Fruit fly (Drosophila melanogaster) whole organism, embryonic: ENCODE measurements around the gene CG6136.

Experiments used
- Ada2b ChIP-seq: fragments of 200-800 bp; sonication (Bioruptor generic); IDR thresholded peaks from 2 replicates; pipeline ENCODE4 v1.3.6; 2022; ENCODE audit warnings: missing biosample characterization, missing genetic modification characterization
- Aef1 ChIP-seq: fragments of 200-800 bp; sonication (Bioruptor generic); IDR thresholded peaks from 3 replicates; pipeline ENCODE4 v1.3.6; 2022; ENCODE audit warnings: missing biosample characterization, missing genetic modification characterization
- Antp ChIP-seq: fragments of 200-800 bp; sonication (Bioruptor generic); optimal IDR thresholded peaks from 3 replicates; lab custom pipeline; 2016; ENCODE audit warnings: missing biosample characterization, missing genetic modification characterization
- Atf-2 ChIP-seq: fragments of 200-800 bp; sonication (Bioruptor generic); optimal IDR thresholded peaks from 2 replicates; lab custom pipeline; 2016; ENCODE audit warnings: missing biosample characterization, missing genetic modification characterization
- CG10274 ChIP-seq: fragments of 200-800 bp; sonication (Bioruptor generic); optimal IDR thresholded peaks from 3 replicates; lab custom pipeline; 2017; ENCODE audit warnings: missing biosample characterization, mild to moderate bottlenecking, missing genetic modification characterization
- CG11456 ChIP-seq: fragments of 200-800 bp; sonication (Bioruptor generic); IDR thresholded peaks from 3 replicates; pipeline ENCODE4 v1.3.6; 2022; ENCODE audit warnings: missing biosample characterization, missing genetic modification characterization
- CG11560 ChIP-seq: fragments of 200-800 bp; sonication (Bioruptor generic); IDR thresholded peaks from 3 replicates; pipeline ENCODE4 v1.3.6; 2022; ENCODE audit warnings: missing biosample characterization, missing genetic modification characterization
- CG12299 ChIP-seq: fragments of 200-800 bp; sonication (Bioruptor generic); optimal IDR thresholded peaks from 2 replicates; lab custom pipeline; 2018; ENCODE audit warnings: missing biosample characterization, mild to moderate bottlenecking, missing genetic modification characterization
- CG14441 ChIP-seq: fragments of 200-800 bp; sonication (Bioruptor generic); IDR thresholded peaks from 2 replicates; pipeline ENCODE4 v1.3.6; 2022; ENCODE audit warnings: missing biosample characterization, missing genetic modification characterization
- CG14965 ChIP-seq: fragments of 200-800 bp; sonication (Bioruptor generic); optimal IDR thresholded peaks from 2 replicates; lab custom pipeline; 2016; ENCODE audit warnings: missing biosample characterization, missing genetic modification characterization, borderline replicate concordance
- CG1832 ChIP-seq: fragments of 200-800 bp; sonication (Bioruptor generic); optimal IDR thresholded peaks from 2 replicates; lab custom pipeline; 2017; ENCODE audit warnings: missing biosample characterization, mild to moderate bottlenecking, missing genetic modification characterization, inconsistent platforms
- CG30020 ChIP-seq: fragments of 200-800 bp; optimal IDR thresholded peaks from 2 replicates; lab custom pipeline; 2019; ENCODE audit warnings: missing biosample characterization, mild to moderate bottlenecking, missing genetic modification characterization, moderate library complexity
- CG32767 ChIP-seq: fragments of 200-800 bp; sonication (Bioruptor generic); IDR thresholded peaks from 2 replicates; pipeline ENCODE4 v1.3.6; 2022; ENCODE audit warnings: missing biosample characterization, missing genetic modification characterization
- CG34422 ChIP-seq: fragments of 200-800 bp; sonication (Bioruptor generic); IDR thresholded peaks from 3 replicates; pipeline ENCODE4 v1.3.6; 2022; ENCODE audit warnings: missing biosample characterization, missing genetic modification characterization
- CG3838 ChIP-seq: fragments of 200-800 bp; sonication (Bioruptor generic); optimal IDR thresholded peaks from 3 replicates; lab custom pipeline; 2016; ENCODE audit warnings: missing biosample characterization, missing genetic modification characterization
- CG3847 ChIP-seq: fragments of 200-800 bp; sonication (Bioruptor generic); IDR thresholded peaks from 2 replicates; pipeline ENCODE4 v1.3.6; 2022; ENCODE audit warnings: missing biosample characterization, missing genetic modification characterization
- CG4282 ChIP-seq: fragments of 200-800 bp; sonication (Bioruptor generic); optimal IDR thresholded peaks from 2 replicates; lab custom pipeline; 2016; ENCODE audit warnings: missing biosample characterization, missing genetic modification characterization
- CG7372 ChIP-seq: fragments of 200-800 bp; sonication (Bioruptor generic); IDR thresholded peaks from 2 replicates; pipeline ENCODE4 v1.3.6; 2022; ENCODE audit warnings: missing biosample characterization, missing genetic modification characterization
- D19A ChIP-seq: fragments of 200-800 bp; optimal IDR thresholded peaks from 3 replicates; lab custom pipeline; 2019; ENCODE audit warnings: missing biosample characterization, mild to moderate bottlenecking, missing genetic modification characterization, moderate library complexity
- D19B ChIP-seq: fragments of 200-800 bp; sonication (Bioruptor generic); optimal IDR thresholded peaks from 2 replicates; lab custom pipeline; 2017; ENCODE audit warnings: missing biosample characterization, mild to moderate bottlenecking, missing genetic modification characterization
- Dref ChIP-seq: fragments of 200-800 bp; sonication (Bioruptor generic); IDR thresholded peaks from 2 replicates; pipeline ENCODE4 v1.3.6; 2022; ENCODE audit warnings: missing biosample characterization, missing genetic modification characterization
- Gug ChIP-seq: fragments of 200-800 bp; sonication (Bioruptor generic); IDR thresholded peaks from 4 replicates; pipeline ENCODE4 v1.3.6; 2022; ENCODE audit warnings: missing biosample characterization, missing genetic modification characterization
- HHEX ChIP-seq: fragments of 200-800 bp; sonication (Bioruptor generic); optimal IDR thresholded peaks from 3 replicates; lab custom pipeline; 2017; ENCODE audit warnings: missing biosample characterization, mild to moderate bottlenecking, missing genetic modification characterization, missing genetic modification reagents
- HLH4C ChIP-seq: fragments of 200-800 bp; sonication (Bioruptor generic); IDR thresholded peaks from 3 replicates; pipeline ENCODE4 v1.3.6; 2022; ENCODE audit warnings: missing biosample characterization, missing genetic modification characterization; ENCODE audit not compliant: partially characterized antibody
- Kr ChIP-seq: fragments of 200-800 bp; sonication (Bioruptor generic); optimal IDR thresholded peaks from 2 replicates; lab custom pipeline; 2017; ENCODE audit warnings: missing biosample characterization, mild to moderate bottlenecking, missing genetic modification characterization
- Lpt ChIP-seq: fragments of >200 bp; optimal IDR thresholded peaks from 2 replicates; lab custom pipeline; 2018; ENCODE audit warnings: missing biosample characterization, missing genetic modification characterization
- Trl ChIP-seq, 3 experiments: fragments of >200 bp in 2 of 3; fragments of 200-800 bp in 1 of 3; sonication (Bioruptor generic) in 1 of 3; optimal IDR thresholded peaks; 2 replicates in 1 of 3; 3 replicates in 2 of 3; lab custom pipeline; 2016 to 2017; ENCODE audit warnings: missing biosample characterization in 1 of 3, missing genetic modification characterization in 1 of 3
- bbx ChIP-seq: fragments of 200-800 bp; sonication (Bioruptor generic); IDR thresholded peaks from 2 replicates; pipeline ENCODE4 v1.3.6; 2022; ENCODE audit warnings: missing biosample characterization, missing genetic modification characterization; ENCODE audit not compliant: partially characterized antibody
- btn ChIP-seq: fragments of 200-800 bp; sonication (Bioruptor generic); optimal IDR thresholded peaks from 2 replicates; lab custom pipeline; 2016; ENCODE audit warnings: missing biosample characterization, missing genetic modification characterization
- cas ChIP-seq: fragments of 200-800 bp; sonication (Bioruptor generic); IDR thresholded peaks from 2 replicates; pipeline ENCODE4 v1.3.6; 2022; ENCODE audit warnings: missing biosample characterization, missing genetic modification characterization
- crc ChIP-seq: fragments of 200-800 bp; sonication (Bioruptor generic); optimal IDR thresholded peaks from 2 replicates; lab custom pipeline; 2016; ENCODE audit warnings: missing biosample characterization, missing genetic modification characterization
- crp ChIP-seq, 2 experiments: fragments of 200-800 bp; sonication (Bioruptor generic); optimal IDR thresholded peaks; 2 replicates in 1 of 2; 3 replicates in 1 of 2; lab custom pipeline; 2017; ENCODE audit warnings: missing biosample characterization in 2 of 2, missing genetic modification characterization in 2 of 2, mild to moderate bottlenecking in 1 of 2, moderate library complexity in 1 of 2
- danr ChIP-seq: fragments of 200-800 bp; sonication (Bioruptor generic); IDR thresholded peaks from 2 replicates; pipeline ENCODE4 v1.3.6; 2022; ENCODE audit warnings: missing biosample characterization, missing genetic modification characterization
- disco-r ChIP-seq: fragments of 200-800 bp; sonication (Bioruptor generic); optimal IDR thresholded peaks from 2 replicates; lab custom pipeline; 2016; ENCODE audit warnings: missing biosample characterization, missing genetic modification characterization
- fd96Cb ChIP-seq: fragments of 200-800 bp; sonication (Bioruptor generic); optimal IDR thresholded peaks from 2 replicates; lab custom pipeline; 2018; ENCODE audit warnings: missing biosample characterization, mild to moderate bottlenecking, missing genetic modification characterization, moderate library complexity
- gcm2 ChIP-seq: fragments of 200-800 bp; sonication (Bioruptor generic); optimal IDR thresholded peaks from 2 replicates; lab custom pipeline; 2016; ENCODE audit warnings: missing biosample characterization, missing genetic modification characterization
- gro ChIP-seq: fragments of 200-800 bp; sonication (Bioruptor generic); optimal IDR thresholded peaks from 2 replicates; lab custom pipeline; 2016; ENCODE audit warnings: missing biosample characterization, missing genetic modification characterization
- gsb ChIP-seq: fragments of 200-800 bp; sonication (Bioruptor generic); IDR thresholded peaks from 2 replicates; pipeline ENCODE4 v1.3.6; 2022; ENCODE audit warnings: missing biosample characterization, missing genetic modification characterization
- gt ChIP-seq: fragments of 200-800 bp; sonication (Bioruptor generic); IDR thresholded peaks from 2 replicates; pipeline ENCODE4 v1.3.6; 2022; ENCODE audit warnings: missing biosample characterization, missing genetic modification characterization
- her ChIP-seq: fragments of 200-800 bp; sonication (Bioruptor generic); optimal IDR thresholded peaks from 2 replicates; lab custom pipeline; 2016; ENCODE audit warnings: missing biosample characterization, missing genetic modification characterization
- ind ChIP-seq: fragments of 200-800 bp; sonication (Bioruptor generic); optimal IDR thresholded peaks from 3 replicates; lab custom pipeline; 2016; ENCODE audit warnings: missing biosample characterization, missing genetic modification characterization
- jigr1 ChIP-seq: fragments of 200-800 bp; sonication (Bioruptor generic); IDR thresholded peaks from 3 replicates; pipeline ENCODE4 v1.3.6; 2022; ENCODE audit warnings: missing biosample characterization, missing genetic modification characterization
- mirr ChIP-seq: fragments of 200-800 bp; sonication (Bioruptor generic); optimal IDR thresholded peaks from 3 replicates; lab custom pipeline; 2018; ENCODE audit warnings: missing biosample characterization, mild to moderate bottlenecking, missing genetic modification characterization
- mld ChIP-seq: fragments of 200-800 bp; sonication (Bioruptor generic); IDR thresholded peaks from 3 replicates; pipeline ENCODE4 v1.3.6; 2022; ENCODE audit warnings: missing biosample characterization, missing genetic modification characterization; ENCODE audit not compliant: partially characterized antibody
- sens ChIP-seq: fragments of 200-800 bp; sonication (Bioruptor generic); peaks from one replicate; lab custom pipeline; 2016; ENCODE audit warnings: missing biosample characterization, missing genetic modification characterization
- ssp ChIP-seq: fragments of 200-800 bp; sonication (Bioruptor generic); IDR thresholded peaks from 2 replicates; pipeline ENCODE4 v1.3.6; 2022; ENCODE audit warnings: missing biosample characterization, missing genetic modification characterization
- stc ChIP-seq: fragments of 200-800 bp; sonication (Bioruptor generic); IDR thresholded peaks from 2 replicates; pipeline ENCODE4 v1.3.6; 2022; ENCODE audit warnings: missing biosample characterization, missing genetic modification characterization
- twi ChIP-seq: fragments of 200-800 bp; optimal IDR thresholded peaks from 2 replicates; lab custom pipeline; 2019; ENCODE audit warnings: missing biosample characterization, mild to moderate bottlenecking, missing genetic modification characterization, moderate library complexity
- zen2 ChIP-seq: fragments of 200-800 bp; sonication (Bioruptor generic); IDR thresholded peaks from 3 replicates; pipeline ENCODE4 v1.3.6; 2022; ENCODE audit warnings: missing biosample characterization, missing genetic modification characterization; ENCODE audit not compliant: partially characterized antibody
- zfh1 ChIP-seq: fragments of 200-800 bp; sonication (Bioruptor generic); IDR thresholded peaks from 3 replicates; pipeline ENCODE4 v1.3.6; 2022; ENCODE audit warnings: missing biosample characterization, missing genetic modification characterization

CG6136 gene

dm6 chr3R:15408131-15408731 lies 36.2 kb upstream of the CG6136 start, which contains the start of gene Atx2:
Gene Atx2 (plus strand): TSS chr3R:15408423.
- no peak for TF ChIP-seq Trl (optimal IDR thresholded peaks at IDR 0.05; lab: Kevin White, UChicago)
- TF ChIP-seq Trl (GFP tag; optimal IDR thresholded peaks at IDR 0.05; lab: Kevin White, UChicago) = peak; percentile 24
- peak; percentile 98 for TF ChIP-seq Dref (GFP tag; lab: Robert Waterston, UW)
- no peak for TF ChIP-seq CG10274
- no peak for TF ChIP-seq D19B
- TF ChIP-seq Atf-2 (GFP tag; lab: Kevin White, UChicago) = peak; percentile 4
- no peak for TF ChIP-seq gcm2 (GFP tag; lab: Kevin White, UChicago)
- no peak for TF ChIP-seq CG32767 (GFP tag; lab: Robert Waterston, UW)
- TF ChIP-seq ind (GFP tag; lab: Kevin White, UChicago) = no peak
- TF ChIP-seq CG1832 (GFP tag; lab: Kevin White, UChicago) = no peak
- TF ChIP-seq CG34422 (GFP tag; lab: Robert Waterston, UW) = no peak; the same call in 2 of the 3 replicates
- TF ChIP-seq twi (tag; lab: Kevin White, UChicago) = no peak
- TF ChIP-seq sens (GFP tag; lab: Kevin White, UChicago) = peak; percentile 76
- no peak for TF ChIP-seq danr (GFP tag; lab: Robert Waterston, UW)
- no peak for TF ChIP-seq gsb (GFP tag; lab: Robert Waterston, UW)
- TF ChIP-seq zen2 (GFP tag; lab: Robert Waterston, UW) = peak; percentile 87
- TF ChIP-seq btn (GFP tag; lab: Kevin White, UChicago) = no peak
- peak; percentile 27 for TF ChIP-seq CG30020 (tag; lab: Kevin White, UChicago)
- no peak for TF ChIP-seq CG14965 (GFP tag; lab: Kevin White, UChicago)
- TF ChIP-seq CG12299 = no peak
- peak; percentile 24; the same call in 1 of the 3 replicates for TF ChIP-seq Aef1 (GFP tag; lab: Robert Waterston, UW)
- peak; percentile 58; the same call in 2 of the 3 replicates for TF ChIP-seq zfh1 (GFP tag; lab: Robert Waterston, UW)
- peak; percentile 30; the same call in 1 of the 4 replicates for TF ChIP-seq Gug (GFP tag; lab: Robert Waterston, UW)
- no peak for TF ChIP-seq CG14441 (GFP tag; lab: Robert Waterston, UW)
- peak; percentile 64 for TF ChIP-seq gro (GFP tag; lab: Kevin White, UChicago)
- peak; percentile 100 for TF ChIP-seq CG11560
- TF ChIP-seq crp (GFP tag; optimal IDR thresholded peaks at IDR 0.05; lab: Kevin White, UChicago) = peak in 1 of 2 experiments; percentile 39
- TF ChIP-seq gt (GFP tag; lab: Robert Waterston, UW) = no peak
- TF ChIP-seq crc (GFP tag; lab: Kevin White, UChicago) = no peak
- TF ChIP-seq CG11456 = peak; percentile 72; the same call in 1 of the 3 replicates
- TF ChIP-seq ssp (GFP tag; lab: Robert Waterston, UW) = peak; percentile 47; the same call in 1 of the 2 replicates
- TF ChIP-seq HHEX (GFP tag; lab: Kevin White, UChicago) = peak; percentile 15
- peak; percentile 55 for TF ChIP-seq her (GFP tag; lab: Kevin White, UChicago)
- TF ChIP-seq mld (GFP tag; lab: Robert Waterston, UW) = peak; percentile 95
- no peak for TF ChIP-seq cas (GFP tag; lab: Robert Waterston, UW)
- peak; percentile 66 for TF ChIP-seq CG3847 (GFP tag; lab: Robert Waterston, UW)
- peak; percentile 22 for TF ChIP-seq mirr (GFP tag; lab: Kevin White, UChicago)
- TF ChIP-seq Ada2b (GFP tag; lab: Robert Waterston, UW) = no peak
- peak; percentile 14 for TF ChIP-seq disco-r (GFP tag; lab: Kevin White, UChicago)
- peak; percentile 93 for TF ChIP-seq bbx (GFP tag; lab: Robert Waterston, UW)
- no peak for TF ChIP-seq Kr (GFP tag; lab: Kevin White, UChicago)
- 0 out of 2 replicates have a peak, but pooled peaks have one; percentile 22 for TF ChIP-seq stc
- TF ChIP-seq Lpt (GFP tag; lab: Kevin White, UChicago) = no peak
- no peak for TF ChIP-seq jigr1
- TF ChIP-seq CG4282 (GFP tag; lab: Kevin White, UChicago) = peak; percentile 6
- TF ChIP-seq Antp (GFP tag; lab: Kevin White, UChicago) = peak; percentile 45
- peak; percentile 97 for TF ChIP-seq HLH4C (GFP tag; lab: Robert Waterston, UW)
- no peak for TF ChIP-seq D19A
- TF ChIP-seq CG3838 (GFP tag; lab: Kevin White, UChicago) = no peak
- TF ChIP-seq fd96Cb (tag; lab: Kevin White, UChicago) = no peak
- no peak for TF ChIP-seq CG7372 (GFP tag; lab: Robert Waterston, UW)
